Worm (Caenorhabditis elegans) whole organism, L3 larva: ENCODE data around the gene K02F3.9.

Experiments
- ZK546.5 ChIP-seq: sonication (generic microtip); optimal IDR thresholded peaks from 2 replicates; lab custom pipeline; 2017; ENCODE audit warnings: missing biosample characterization, missing genetic modification characterization
- aly-2 ChIP-seq: fragments of 150-350 bp; optimal IDR thresholded peaks from 2 replicates; lab custom pipeline; 2014; ENCODE audit warnings: missing biosample characterization, missing genetic modification characterization
- ceh-16 ChIP-seq: sonication (generic microtip); optimal IDR thresholded peaks from 2 replicates; lab custom pipeline; 2017; ENCODE audit warnings: missing biosample characterization, missing genetic modification characterization
- ceh-28 ChIP-seq: fragments of 150-350 bp; optimal IDR thresholded peaks from 2 replicates; lab custom pipeline; 2014; ENCODE audit warnings: missing biosample characterization, missing genetic modification reagents, missing genetic modification characterization
- ceh-82 ChIP-seq: fragments of 150-350 bp; optimal IDR thresholded peaks from 2 replicates; lab custom pipeline; 2014; ENCODE audit warnings: missing biosample characterization, missing genetic modification characterization
- daf-12 ChIP-seq: fragments of 150-350 bp; optimal IDR thresholded peaks from 2 replicates; lab custom pipeline; 2014; ENCODE audit warnings: missing biosample characterization, missing genetic modification reagents, missing genetic modification characterization
- egl-27 ChIP-seq: sonication (generic microtip); optimal IDR thresholded peaks from 4 replicates; lab custom pipeline; 2017; ENCODE audit warnings: missing biosample characterization, missing genetic modification reagents, missing genetic modification characterization
- egl-5 ChIP-seq: fragments of 150-350 bp; optimal IDR thresholded peaks from 2 replicates; lab custom pipeline; 2017; ENCODE audit warnings: missing biosample characterization, missing genetic modification reagents, missing genetic modification characterization, inconsistent platforms
- elt-2 ChIP-seq: sonication (generic microtip); optimal IDR thresholded peaks from 2 replicates; lab custom pipeline; 2016; ENCODE audit warnings: missing genetic modification reagents, mild to moderate bottlenecking, missing genetic modification characterization, missing compliant biosample characterization
- elt-3 ChIP-seq, 3 experiments: fragments of 150-350 bp in 1 of 3; sonication (generic microtip) in 2 of 3; optimal IDR thresholded peaks; 2 replicates in 2 of 3; 4 replicates in 1 of 3; lab custom pipeline; 2014 to 2017; ENCODE audit warnings: missing biosample characterization in 3 of 3, missing genetic modification characterization in 3 of 3
- eor-1 ChIP-seq, 2 experiments: fragments of 150-350 bp; optimal IDR thresholded peaks; 2 replicates each; lab custom pipeline; 2014 to 2018; ENCODE audit warnings: missing biosample characterization in 2 of 2, missing genetic modification characterization in 2 of 2
- fkh-10 ChIP-seq: sonication (generic microtip); optimal IDR thresholded peaks from 2 replicates; lab custom pipeline; 2017; ENCODE audit warnings: missing biosample characterization, missing genetic modification reagents, missing genetic modification characterization
- fos-1 ChIP-seq: fragments of 150-350 bp; optimal IDR thresholded peaks from 2 replicates; lab custom pipeline; 2014; ENCODE audit warnings: missing biosample characterization, missing genetic modification characterization
- jun-1 ChIP-seq: fragments of 150-350 bp; optimal IDR thresholded peaks from 2 replicates; lab custom pipeline; 2014; ENCODE audit warnings: missing biosample characterization, missing genetic modification reagents, missing genetic modification characterization
- lin-15B ChIP-seq: fragments of 150-350 bp; optimal IDR thresholded peaks from 2 replicates; lab custom pipeline; 2014; ENCODE audit warnings: missing biosample characterization, missing genetic modification characterization
- lin-39 ChIP-seq: fragments of 150-350 bp; optimal IDR thresholded peaks from 2 replicates; lab custom pipeline; 2018; ENCODE audit warnings: missing biosample characterization, missing genetic modification reagents, missing genetic modification characterization
- lsy-12 ChIP-seq: sonication (generic microtip); optimal IDR thresholded peaks from 2 replicates; lab custom pipeline; 2016; ENCODE audit warnings: mild to moderate bottlenecking, missing genetic modification characterization, missing compliant biosample characterization
- mdl-1 ChIP-seq: fragments of 150-350 bp; optimal IDR thresholded peaks from 2 replicates; lab custom pipeline; 2014; ENCODE audit warnings: missing biosample characterization, missing genetic modification characterization
- mml-1 ChIP-seq: fragments of 150-350 bp; sonication (generic microtip); optimal IDR thresholded peaks from 3 replicates; lab custom pipeline; 2014; ENCODE audit warnings: missing biosample characterization, missing genetic modification characterization
- nhr-11 ChIP-seq: fragments of 150-350 bp; optimal IDR thresholded peaks from 2 replicates; lab custom pipeline; 2014; ENCODE audit warnings: missing biosample characterization, missing genetic modification characterization
- nhr-23 ChIP-seq: fragments of 150-350 bp; optimal IDR thresholded peaks from 2 replicates; lab custom pipeline; 2014; ENCODE audit warnings: missing biosample characterization, missing genetic modification reagents, missing genetic modification characterization
- nhr-25 ChIP-seq: sonication (generic microtip); optimal IDR thresholded peaks from 2 replicates; lab custom pipeline; 2017; ENCODE audit warnings: missing biosample characterization, missing genetic modification characterization
- nhr-43 ChIP-seq: sonication (generic microtip); optimal IDR thresholded peaks from 2 replicates; lab custom pipeline; 2016; ENCODE audit warnings: mild to moderate bottlenecking, missing genetic modification characterization, missing compliant biosample characterization; ENCODE audit not compliant: poor library complexity, severe bottlenecking
- nhr-67 ChIP-seq: fragments of 150-350 bp; optimal IDR thresholded peaks from 2 replicates; lab custom pipeline; 2014; ENCODE audit warnings: missing biosample characterization, missing genetic modification characterization
- pha-4 ChIP-seq: fragments of 150-350 bp; optimal IDR thresholded peaks from 2 replicates; lab custom pipeline; 2014; ENCODE audit warnings: missing biosample characterization, missing genetic modification reagents, missing genetic modification characterization
- pqm-1 ChIP-seq: fragments of 150-350 bp; optimal IDR thresholded peaks from 2 replicates; lab custom pipeline; 2017; ENCODE audit warnings: missing biosample characterization, missing genetic modification characterization, inconsistent platforms
- sea-2 ChIP-seq: fragments of 150-350 bp; sonication (generic microtip); optimal IDR thresholded peaks from 4 replicates; lab custom pipeline; 2014; ENCODE audit warnings: missing biosample characterization, missing genetic modification reagents, missing genetic modification characterization
- snpc-4 ChIP-seq: fragments of 150-350 bp; optimal IDR thresholded peaks from 2 replicates; lab custom pipeline; 2014; ENCODE audit warnings: missing biosample characterization, missing genetic modification characterization
- tbx-2 ChIP-seq: sonication (generic microtip); optimal IDR thresholded peaks from 2 replicates; lab custom pipeline; 2016; ENCODE audit warnings: mild to moderate bottlenecking, missing genetic modification characterization, missing compliant biosample characterization
- unc-62 ChIP-seq: fragments of 150-350 bp; sonication (generic microtip); optimal IDR thresholded peaks from 4 replicates; lab custom pipeline; 2014; ENCODE audit warnings: missing biosample characterization, missing genetic modification reagents, missing genetic modification characterization
- ztf-11 ChIP-seq: fragments of 150-350 bp; optimal IDR thresholded peaks from 2 replicates; lab custom pipeline; 2014; ENCODE audit warnings: missing biosample characterization, missing genetic modification characterization
- ztf-4 ChIP-seq: fragments of 150-350 bp; optimal IDR thresholded peaks from 2 replicates; lab custom pipeline; 2014; ENCODE audit warnings: missing biosample characterization, missing genetic modification characterization

The K02F3.9 gene

ce11 chrIII:819313-819712 is 21.9 kb downstream of the K02F3.9 start:
- TF ChIP-seq ceh-16 (tag; lab: Kevin White, UChicago), result no peak
- TF ChIP-seq snpc-4 (tag; lab: Kevin White, UChicago), result peak; percentile 38

ce11 chrIII:815845-816244 is 25.3 kb downstream of the K02F3.9 start, which contains the start of gene dac-1:
Gene dac-1 (plus strand): TSS chrIII:816145.
- TF ChIP-seq pqm-1 (tag; lab: Kevin White, UChicago) (no peak), nhr-25 (tag; lab: Kevin White, UChicago) (peak; percentile 28)

- TF ChIP-seq eor-1 (tag; optimal IDR thresholded peaks at IDR 0.05; lab: Kevin White, UChicago), result no peak
- TF ChIP-seq lin-15B (tag; lab: Kevin White, UChicago), result no peak
- no peak for TF ChIP-seq fos-1 (tag; lab: Kevin White, UChicago)
- TF ChIP-seq egl-27 (tag; lab: Kevin White, UChicago), result no peak
- TF ChIP-seq snpc-4 (tag; lab: Kevin White, UChicago), result no peak
- TF ChIP-seq unc-62 (GFP tag; lab: Kevin White, UChicago), result no peak
- no peak for TF ChIP-seq ceh-82 (tag; lab: Kevin White, UChicago)
- TF ChIP-seq pqm-1 (tag; lab: Kevin White, UChicago), result no peak
- TF ChIP-seq egl-5, result no peak
- no peak for TF ChIP-seq ztf-11
- no peak for TF ChIP-seq ztf-4 (tag; lab: Kevin White, UChicago)
- no peak for TF ChIP-seq ZK546.5 (tag; lab: Kevin White, UChicago)
- TF ChIP-seq mdl-1, result no peak
- no peak for TF ChIP-seq elt-2 (tag; lab: Kevin White, UChicago)
- TF ChIP-seq aly-2 (tag; lab: Kevin White, UChicago), result no peak
- no peak for TF ChIP-seq nhr-11 (tag; lab: Kevin White, UChicago)
- no peak for TF ChIP-seq lin-39 (tag; lab: Kevin White, UChicago)
- no peak for TF ChIP-seq daf-12
Observed at ce11 chrIII:811544-811943, 29.6 kb downstream of the K02F3.9 start, which contains the start of gene daf-7. Gene daf-7 (plus strand): TSS chrIII:811844.

- TF ChIP-seq aly-2 (tag; lab: Kevin White, UChicago) (no peak), lsy-12 (tag; lab: Kevin White, UChicago) (no peak), elt-3 (tag; optimal IDR thresholded peaks at IDR 0.05; lab: Kevin White, UChicago) (no peak), jun-1 (tag; lab: Kevin White, UChicago) (no peak), fos-1 (tag; lab: Kevin White, UChicago) (no peak), egl-27 (tag; lab: Kevin White, UChicago) (no peak), ceh-16 (tag; lab: Kevin White, UChicago) (no peak), elt-2 (tag; lab: Kevin White, UChicago) (no peak), ceh-28 (tag; lab: Kevin White, UChicago) (no peak), nhr-67 (tag; lab: Kevin White, UChicago) (no peak), ztf-11 (no peak), tbx-2 (tag; lab: Kevin White, UChicago) (no peak), nhr-23 (tag; lab: Kevin White, UChicago) (no peak), lin-39 (tag; lab: Kevin White, UChicago) (no peak), snpc-4 (tag; lab: Kevin White, UChicago) (no peak), nhr-43 (no peak), nhr-25 (tag; lab: Kevin White, UChicago) (no peak), fkh-10 (GFP tag; lab: Kevin White, UChicago) (no peak), sea-2 (GFP tag; lab: Kevin White, UChicago) (no peak), pha-4 (tag; lab: Kevin White, UChicago) (no peak)
Observed at ce11 chrIII:802041-802440, 39.1 kb downstream of the K02F3.9 start.

ce11 chrIII:797507-797906 is 43.7 kb downstream of the K02F3.9 start:
- TF ChIP-seq ceh-28 (tag; lab: Kevin White, UChicago) (no peak), eor-1 (tag; optimal IDR thresholded peaks at IDR 0.05; lab: Kevin White, UChicago) (no peak), nhr-67 (tag; lab: Kevin White, UChicago) (no peak), mml-1 (tag; lab: Kevin White, UChicago) (no peak)
